Fruit fly (Drosophila melanogaster) whole organism, embryonic: ENCODE results near the gene Rrp5.
A peak's percentile ranks its signal among the peaks of the same experiment; 100 is the strongest.

Experiments
- Awh ChIP-seq: fragments of 200-800 bp; sonication (Bioruptor generic); IDR thresholded peaks from 2 replicates; pipeline ENCODE4, ENCODE4 v1.3.6; 2022; ENCODE audit warnings: missing biosample characterization, missing genetic modification characterization
- B-H1 ChIP-seq: fragments of 200-800 bp; sonication (Bioruptor generic); IDR thresholded peaks from 3 replicates; pipeline ENCODE4 v1.3.6; 2022; ENCODE audit warnings: missing biosample characterization, missing genetic modification characterization
- CG12071 ChIP-seq: fragments of 200-800 bp; sonication (Bioruptor generic); optimal IDR thresholded peaks from 3 replicates; lab custom pipeline; 2018; ENCODE audit warnings: missing biosample characterization, mild to moderate bottlenecking, missing genetic modification characterization
- CG12104 ChIP-seq: fragments of 200-800 bp; sonication (Bioruptor generic); optimal IDR thresholded peaks from 3 replicates; lab custom pipeline; 2016; ENCODE audit warnings: missing biosample characterization, missing genetic modification characterization
- CG13424 ChIP-seq: fragments of 200-800 bp; sonication (Bioruptor generic); optimal IDR thresholded peaks from 2 replicates; lab custom pipeline; 2019; ENCODE audit warnings: missing biosample characterization, mild to moderate bottlenecking, missing genetic modification characterization, moderate library complexity
- CG13624 ChIP-seq: fragments of 200-800 bp; sonication (Bioruptor generic); optimal IDR thresholded peaks from 2 replicates; lab custom pipeline; 2016; ENCODE audit warnings: missing biosample characterization, missing genetic modification characterization
- CG15073 ChIP-seq: fragments of 200-800 bp; sonication (Bioruptor generic); optimal IDR thresholded peaks from 2 replicates; lab custom pipeline; 2016; ENCODE audit warnings: missing biosample characterization, missing genetic modification characterization
- CG15479 ChIP-seq: fragments of 200-800 bp; sonication (Bioruptor generic); optimal IDR thresholded peaks from 3 replicates; lab custom pipeline; 2019; ENCODE audit warnings: missing biosample characterization, mild to moderate bottlenecking, missing genetic modification characterization, moderate library complexity
- CG15601 ChIP-seq: fragments of 200-800 bp; sonication (Bioruptor generic); optimal IDR thresholded peaks from 3 replicates; lab custom pipeline; 2019; ENCODE audit warnings: missing biosample characterization, mild to moderate bottlenecking, missing genetic modification characterization, moderate library complexity
- CG17328 ChIP-seq: fragments of 200-800 bp; sonication (Bioruptor generic); IDR thresholded peaks from 2 replicates; pipeline ENCODE4 v1.3.6; 2022; ENCODE audit warnings: missing biosample characterization, missing genetic modification characterization
- CG18476 ChIP-seq: fragments of 200-800 bp; sonication (Bioruptor generic); optimal IDR thresholded peaks from 2 replicates; lab custom pipeline; 2016; ENCODE audit warnings: missing biosample characterization, mild to moderate bottlenecking, missing genetic modification characterization
- CG2889 ChIP-seq: fragments of 200-800 bp; sonication (Bioruptor generic); IDR thresholded peaks from 3 replicates; pipeline ENCODE4 v1.3.6; 2022; ENCODE audit warnings: missing biosample characterization, missing genetic modification characterization
- CG3407 ChIP-seq: fragments of 200-800 bp; sonication (Bioruptor generic); optimal IDR thresholded peaks from 2 replicates; lab custom pipeline; 2018; ENCODE audit warnings: missing biosample characterization, mild to moderate bottlenecking, missing genetic modification characterization
- CG4360 ChIP-seq: fragments of 200-800 bp; sonication (Bioruptor generic); IDR thresholded peaks from 2 replicates; pipeline ENCODE4 v1.3.6; 2022; ENCODE audit warnings: missing biosample characterization, missing genetic modification characterization
- CG4404 ChIP-seq: fragments of 200-800 bp; sonication (Bioruptor generic); IDR thresholded peaks from 2 replicates; pipeline ENCODE4 v1.3.6; 2022; ENCODE audit warnings: missing biosample characterization, missing genetic modification characterization
- CG9215 ChIP-seq: fragments of 200-800 bp; sonication (Bioruptor generic); IDR thresholded peaks from 2 replicates; pipeline ENCODE4 v1.3.6; 2022; ENCODE audit warnings: missing biosample characterization, missing genetic modification characterization
- CHES-1-like ChIP-seq: fragments of 200-800 bp; sonication (Bioruptor generic); optimal IDR thresholded peaks from 2 replicates; lab custom pipeline; 2016; ENCODE audit warnings: missing biosample characterization, missing genetic modification characterization
- Dp ChIP-seq: fragments of 200-800 bp; sonication (Bioruptor generic); optimal IDR thresholded peaks from 2 replicates; lab custom pipeline; 2018; ENCODE audit warnings: missing biosample characterization, mild to moderate bottlenecking, missing genetic modification characterization, moderate library complexity
- ERR ChIP-seq: fragments of 200-800 bp; sonication (Bioruptor generic); optimal IDR thresholded peaks from 2 replicates; lab custom pipeline; 2016; ENCODE audit warnings: missing biosample characterization, missing genetic modification characterization
- Fer1 ChIP-seq: fragments of 200-800 bp; sonication (Bioruptor generic); optimal IDR thresholded peaks from 2 replicates; lab custom pipeline; 2017; ENCODE audit warnings: missing biosample characterization, mild to moderate bottlenecking, missing genetic modification characterization
- H2.0 ChIP-seq: fragments of 200-800 bp; sonication (Bioruptor generic); IDR thresholded peaks from 2 replicates; pipeline ENCODE4 v1.3.6; 2022; ENCODE audit warnings: missing biosample characterization, missing genetic modification characterization
- HLH4C ChIP-seq: fragments of 200-800 bp; sonication (Bioruptor generic); IDR thresholded peaks from 3 replicates; pipeline ENCODE4 v1.3.6; 2022; ENCODE audit warnings: missing biosample characterization, missing genetic modification characterization; ENCODE audit not compliant: partially characterized antibody
- HmgZ ChIP-seq: fragments of 200-800 bp; sonication (Bioruptor generic); optimal IDR thresholded peaks from 2 replicates; lab custom pipeline; 2018; ENCODE audit warnings: missing biosample characterization, mild to moderate bottlenecking, missing genetic modification characterization
- Hsf ChIP-seq: fragments of 200-800 bp; sonication (Bioruptor generic); optimal IDR thresholded peaks from 3 replicates; lab custom pipeline; 2016; ENCODE audit warnings: missing biosample characterization, missing genetic modification characterization
- Mrtf ChIP-seq: fragments of 200-800 bp; sonication (Bioruptor generic); IDR thresholded peaks from 3 replicates; pipeline ENCODE4 v1.3.6; 2022; ENCODE audit warnings: missing biosample characterization, missing genetic modification characterization
- Oli ChIP-seq: fragments of 200-800 bp; sonication (Bioruptor generic); optimal IDR thresholded peaks from 2 replicates; lab custom pipeline; 2018; ENCODE audit warnings: missing biosample characterization, mild to moderate bottlenecking, missing genetic modification characterization, moderate library complexity
- Sry-δ ChIP-seq: fragments of 200-800 bp; sonication (Bioruptor generic); optimal IDR thresholded peaks from 2 replicates; lab custom pipeline; 2016; ENCODE audit warnings: missing biosample characterization, missing genetic modification characterization
- Stat92E ChIP-seq, 3 experiments: fragments of >200 bp in 2 of 3; fragments of 200-800 bp in 1 of 3; sonication (Bioruptor generic) in 1 of 3; optimal IDR thresholded peaks; 2 replicates each; lab custom pipeline; 2017 to 2019; ENCODE audit warnings: missing biosample characterization in 3 of 3, missing genetic modification characterization in 3 of 3, mild to moderate bottlenecking in 1 of 3, moderate library complexity in 1 of 3
- Taf1 ChIP-seq: fragments of 200-800 bp; sonication (Bioruptor generic); IDR thresholded peaks from 2 replicates; pipeline ENCODE4 v1.3.6; 2022; ENCODE audit warnings: missing biosample characterization, missing genetic modification characterization
- Usf ChIP-seq: fragments of 200-800 bp; sonication (Bioruptor generic); optimal IDR thresholded peaks from 2 replicates; lab custom pipeline; 2017; ENCODE audit warnings: missing genotype, missing biosample characterization, missing genetic modification characterization
- Xbp1 ChIP-seq: fragments of 200-800 bp; sonication (Bioruptor generic); optimal IDR thresholded peaks from 3 replicates; lab custom pipeline; 2016; ENCODE audit warnings: missing biosample characterization, mild to moderate bottlenecking, missing genetic modification characterization
- Xrp1 ChIP-seq: fragments of 200-800 bp; sonication (Bioruptor generic); IDR thresholded peaks from 2 replicates; pipeline ENCODE4 v1.3.6; 2022; ENCODE audit warnings: missing biosample characterization, missing genetic modification characterization
- al ChIP-seq: fragments of 200-800 bp; sonication (Bioruptor generic); IDR thresholded peaks from 2 replicates; pipeline ENCODE4 v1.3.6; 2022; ENCODE audit warnings: missing biosample characterization, missing genetic modification characterization
- bab2 ChIP-seq: fragments of 200-800 bp; sonication (Bioruptor generic); optimal IDR thresholded peaks from 2 replicates; lab custom pipeline; 2016; ENCODE audit warnings: missing biosample characterization, missing genetic modification characterization
- bigmax ChIP-seq: fragments of 200-800 bp; sonication (Bioruptor generic); optimal IDR thresholded peaks from 2 replicates; lab custom pipeline; 2018; ENCODE audit warnings: missing biosample characterization, mild to moderate bottlenecking, missing genetic modification characterization
- ems ChIP-seq: fragments of 200-800 bp; sonication (Bioruptor generic); optimal IDR thresholded peaks from 3 replicates; lab custom pipeline; 2016; ENCODE audit warnings: missing biosample characterization, missing genetic modification characterization
- grn ChIP-seq: fragments of 200-800 bp; sonication (Bioruptor generic); optimal IDR thresholded peaks from 3 replicates; lab custom pipeline; 2017; ENCODE audit warnings: missing biosample characterization, missing genetic modification characterization
- gt ChIP-seq: fragments of 200-800 bp; sonication (Bioruptor generic); IDR thresholded peaks from 2 replicates; pipeline ENCODE4 v1.3.6; 2022; ENCODE audit warnings: missing biosample characterization, missing genetic modification characterization
- kah ChIP-seq: fragments of 200-800 bp; sonication (Bioruptor generic); optimal IDR thresholded peaks from 2 replicates; lab custom pipeline; 2018; ENCODE audit warnings: missing biosample characterization, mild to moderate bottlenecking, missing genetic modification characterization
- ken ChIP-seq: fragments of 200-800 bp; sonication (Bioruptor generic); IDR thresholded peaks from 3 replicates; pipeline ENCODE4 v1.3.6; 2022; ENCODE audit warnings: missing biosample characterization, missing genetic modification characterization
- pb ChIP-seq: fragments of 200-800 bp; sonication (Bioruptor generic); optimal IDR thresholded peaks from 3 replicates; lab custom pipeline; 2016; ENCODE audit warnings: missing biosample characterization, missing genetic modification characterization
- prd ChIP-seq, 3 experiments: fragments of >200 bp in 2 of 3; fragments of 200-800 bp in 1 of 3; sonication (Bioruptor generic) in 1 of 3; optimal IDR thresholded peaks in 2 of 3; IDR thresholded peaks in 1 of 3; 2 replicates in 2 of 3; 3 replicates in 1 of 3; pipeline versions ENCODE4 v1.3.6 to Lab custom; 2017 to 2022; ENCODE audit warnings: missing biosample characterization in 1 of 3, missing genetic modification characterization in 1 of 3
- ranshi ChIP-seq: fragments of 200-800 bp; sonication (Bioruptor generic); IDR thresholded peaks from 2 replicates; pipeline ENCODE4 v1.3.6; 2022; ENCODE audit warnings: missing biosample characterization, missing genetic modification characterization
- row ChIP-seq: fragments of 200-800 bp; sonication (Bioruptor generic); IDR thresholded peaks from 3 replicates; pipeline ENCODE4 v1.3.6; 2022; ENCODE audit warnings: missing biosample characterization, missing genetic modification characterization
- slou ChIP-seq: fragments of 200-800 bp; sonication (Bioruptor generic); optimal IDR thresholded peaks from 3 replicates; lab custom pipeline; 2016; ENCODE audit warnings: missing biosample characterization, missing genetic modification characterization
- sqz ChIP-seq: fragments of 200-800 bp; sonication (Bioruptor generic); optimal IDR thresholded peaks from 3 replicates; lab custom pipeline; 2018; ENCODE audit warnings: missing biosample characterization, mild to moderate bottlenecking, missing genetic modification characterization
- tin ChIP-seq: fragments of 200-800 bp; sonication (Bioruptor generic); optimal IDR thresholded peaks from 3 replicates; lab custom pipeline; 2016; ENCODE audit warnings: missing biosample characterization, missing genetic modification characterization
- toy ChIP-seq: fragments of 200-800 bp; sonication (Bioruptor generic); IDR thresholded peaks from 2 replicates; pipeline ENCODE4 v1.3.6; 2022; ENCODE audit warnings: missing biosample characterization, missing genetic modification characterization
- wdn ChIP-seq: fragments of 200-800 bp; sonication (Bioruptor generic); IDR thresholded peaks from 2 replicates; pipeline ENCODE4 v1.3.6; 2022; ENCODE audit warnings: missing biosample characterization, missing genetic modification characterization
- yki ChIP-seq: fragments of >200 bp; optimal IDR thresholded peaks from 3 replicates; lab custom pipeline; 2018

Gene Rrp5

dm6 chr3R:24333182-24333808, at the start of gene Rrp5, which contains the start of gene Dis3 (continued):
- no peak for TF ChIP-seq prd (optimal IDR thresholded peaks at IDR 0.05; lab: Kevin White, UChicago)
- peak; percentile 49; the same call in 1 of the 3 replicates for TF ChIP-seq prd (GFP tag; IDR thresholded peaks at IDR 0.05; lab: Robert Waterston, UW)
- peak; percentile 45; the same call in 1 of the 2 replicates for TF ChIP-seq H2.0 (GFP tag; lab: Robert Waterston, UW)
- TF ChIP-seq row (GFP tag; lab: Robert Waterston, UW) = peak; percentile 78
- TF ChIP-seq Fer1 (GFP tag; lab: Kevin White, UChicago) = no peak
- no peak for TF ChIP-seq Stat92E (GFP tag; optimal IDR thresholded peaks at IDR 0.05; lab: Kevin White, UChicago)
- TF ChIP-seq B-H1 = no peak
- peak; percentile 42; the same call in 1 of the 3 replicates for TF ChIP-seq Mrtf
- TF ChIP-seq pb (GFP tag; lab: Kevin White, UChicago) = no peak
- no peak for TF ChIP-seq Taf1 (GFP tag; lab: Robert Waterston, UW)
- no peak for TF ChIP-seq yki (lab: Kevin White, UChicago)
- TF ChIP-seq CG4360 = no peak
- no peak for TF ChIP-seq grn (GFP tag; lab: Kevin White, UChicago)
- TF ChIP-seq CG9215 (GFP tag; lab: Robert Waterston, UW) = peak; percentile 33
- TF ChIP-seq CG17328 (GFP tag; lab: Robert Waterston, UW) = peak; percentile 46; the same call in 1 of the 2 replicates
- TF ChIP-seq ERR = no peak
- TF ChIP-seq HmgZ (tag; lab: Kevin White, UChicago) = peak; percentile 84
- TF ChIP-seq CG15601 (tag; lab: Kevin White, UChicago) = no peak
- TF ChIP-seq ems (GFP tag; lab: Kevin White, UChicago) = no peak
- TF ChIP-seq ranshi (GFP tag; lab: Robert Waterston, UW) = no peak
- TF ChIP-seq CG3407 = no peak
- TF ChIP-seq bab2 (GFP tag; lab: Kevin White, UChicago) = no peak
- TF ChIP-seq tin (GFP tag; lab: Kevin White, UChicago) = peak; percentile 28
- TF ChIP-seq Dp (GFP tag; lab: Kevin White, UChicago) = peak; percentile 64
- no peak for TF ChIP-seq CG12104 (GFP tag; lab: Kevin White, UChicago)
- no peak for TF ChIP-seq gt (GFP tag; lab: Robert Waterston, UW)
- TF ChIP-seq HLH4C = peak; percentile 58; the same call in 2 of the 3 replicates
- peak; percentile 40 for TF ChIP-seq Hsf
- TF ChIP-seq kah (GFP tag; lab: Kevin White, UChicago) = no peak
- TF ChIP-seq al (GFP tag; lab: Robert Waterston, UW) = 0 out of 2 replicates have a peak, but pooled peaks have one; percentile 10
- 0 out of 2 replicates have a peak, but pooled peaks have one; percentile 10 for TF ChIP-seq toy (GFP tag; lab: Robert Waterston, UW)
- TF ChIP-seq Xbp1 (GFP tag; lab: Kevin White, UChicago) = peak; percentile 54
- no peak for TF ChIP-seq CG4404 (GFP tag; lab: Robert Waterston, UW)
- TF ChIP-seq bigmax = peak; percentile 29
- TF ChIP-seq CHES-1-like (GFP tag; lab: Kevin White, UChicago) = peak; percentile 60
- no peak for TF ChIP-seq CG15073 (GFP tag; lab: Kevin White, UChicago)
- TF ChIP-seq CG12071 = no peak
- TF ChIP-seq Oli (tag; lab: Kevin White, UChicago) = no peak
- no peak for TF ChIP-seq Usf (GFP tag; lab: Kevin White, UChicago)
- TF ChIP-seq sqz (GFP tag; lab: Kevin White, UChicago) = no peak
- TF ChIP-seq CG15479 (GFP tag; lab: Kevin White, UChicago) = no peak
- TF ChIP-seq slou = no peak
- peak; percentile 81 for TF ChIP-seq ken (GFP tag; lab: Robert Waterston, UW)
- no peak for TF ChIP-seq Awh
- no peak for TF ChIP-seq CG18476 (GFP tag; lab: Kevin White, UChicago)
- no peak for TF ChIP-seq CG2889 (GFP tag; lab: Robert Waterston, UW)
- peak; percentile 53 for TF ChIP-seq CG13624
- peak; percentile 65 for TF ChIP-seq Sry-δ (GFP tag; lab: Kevin White, UChicago)
- 0 out of 2 replicates have a peak, but pooled peaks have one; percentile 38 for TF ChIP-seq wdn (GFP tag; lab: Robert Waterston, UW)
- TF ChIP-seq Xrp1 (GFP tag; lab: Robert Waterston, UW) = peak; percentile 28; the same call in 1 of the 2 replicates
- no peak for TF ChIP-seq CG13424 (tag; lab: Kevin White, UChicago)
